Worm (Caenorhabditis elegans) whole organism, L1 larva: Measurements from ENCODE around the gene Y32F6B.9.

Source experiments
- elt-3 ChIP-seq, 6 experiments: fragments of 150-350 bp in 1 of 6; sonication (generic microtip); optimal IDR thresholded peaks; 2 replicates each; lab custom pipeline; 2017 to 2018; ENCODE audit warnings: missing biosample characterization in 6 of 6, missing genetic modification characterization in 6 of 6, inconsistent platforms in 1 of 6
- lin-15B ChIP-seq: fragments of 150-350 bp; sonication (generic microtip); optimal IDR thresholded peaks from 3 replicates; lab custom pipeline; 2014; ENCODE audit warnings: missing biosample characterization, missing genetic modification characterization
- snpc-4 ChIP-seq: fragments of 150-350 bp; optimal IDR thresholded peaks from 2 replicates; lab custom pipeline; 2014; ENCODE audit warnings: missing biosample characterization, missing genetic modification characterization

ce11 chrV:10463276-10463675 lies 15.2 kb upstream of the Y32F6B.9 start, which contains the start of gene F22E12.3:
- TF ChIP-seq snpc-4 (tag; lab: Kevin White, UChicago) = no peak
- TF ChIP-seq elt-3 (tag; optimal IDR thresholded peaks at IDR 0.05; lab: Kevin White, UChicago) = no peak
- TF ChIP-seq lin-15B = no peak
